Worm (Caenorhabditis elegans): Measurements from ENCODE around the gene C37C3.18.

DNA sequence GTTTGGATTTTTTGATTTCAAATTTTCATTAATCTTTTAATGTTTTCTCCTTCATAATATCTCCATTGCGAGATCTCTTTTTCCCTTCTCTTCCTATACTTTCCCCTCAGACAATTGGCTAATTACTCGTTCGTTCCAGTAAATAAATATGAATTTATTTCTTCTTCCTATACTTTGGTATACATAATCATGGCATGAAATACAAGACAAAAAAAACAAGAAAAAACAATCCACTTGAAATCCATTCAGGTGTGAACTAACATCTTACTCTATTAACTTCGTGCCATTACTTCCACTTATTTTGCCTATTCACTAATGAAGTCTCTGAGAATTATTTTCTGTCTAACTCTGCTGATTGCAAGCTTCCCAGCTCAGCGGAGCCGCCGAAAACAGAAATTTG, 12.6 kb upstream of the C37C3.18 start, which contains the start of gene grd-8:
- TF ChIP-seq flt-1 (GFP tag; IDR thresholded peaks at IDR 0.05) (no peak), klf-2 (GFP tag; conservative IDR thresholded peaks at IDR 0.05) (no peak), tab-1 (GFP tag; IDR thresholded peaks at IDR 0.05) (no peak), ztf-29 (GFP tag; IDR thresholded peaks at IDR 0.05) (no peak), med-1 (GFP tag; optimal IDR thresholded peaks at IDR 0.05; ENCODE audit: insufficient read depth) (no peak), ztf-23 (GFP tag; IDR thresholded peaks at IDR 0.05) (no peak), ref-1 (GFP tag; conservative IDR thresholded peaks at IDR 0.05) (no peak)
